Fruit fly (Drosophila melanogaster) whole organism, embryonic: ENCODE data around the gene CG18269.

Source experiments
- B-H1 ChIP-seq: fragments of 200-800 bp; sonication (Bioruptor generic); IDR thresholded peaks from 3 replicates; pipeline ENCODE4 v1.3.6; 2022; ENCODE audit warnings: missing biosample characterization, missing genetic modification characterization
- CG10267 ChIP-seq: fragments of 200-800 bp; sonication (Bioruptor generic); optimal IDR thresholded peaks from 2 replicates; lab custom pipeline; 2018; ENCODE audit warnings: missing biosample characterization, mild to moderate bottlenecking, missing genetic modification characterization, moderate library complexity
- CG10462 ChIP-seq: fragments of 200-800 bp; sonication (Bioruptor generic); optimal IDR thresholded peaks from 2 replicates; lab custom pipeline; 2016; ENCODE audit warnings: missing biosample characterization, missing genetic modification characterization
- CG11504 ChIP-seq: fragments of 200-800 bp; sonication (Bioruptor generic); optimal IDR thresholded peaks from 3 replicates; lab custom pipeline; 2019; ENCODE audit warnings: missing biosample characterization, mild to moderate bottlenecking, missing genetic modification characterization, moderate library complexity
- CG11723 ChIP-seq: fragments of 200-800 bp; sonication (Bioruptor generic); optimal IDR thresholded peaks from 2 replicates; lab custom pipeline; 2017; ENCODE audit warnings: missing biosample characterization, mild to moderate bottlenecking, missing genetic modification characterization
- CG12299 ChIP-seq: fragments of 200-800 bp; sonication (Bioruptor generic); optimal IDR thresholded peaks from 2 replicates; lab custom pipeline; 2018; ENCODE audit warnings: missing biosample characterization, mild to moderate bottlenecking, missing genetic modification characterization
- CG13287 ChIP-seq: fragments of 200-800 bp; sonication (Bioruptor generic); IDR thresholded peaks from 2 replicates; pipeline ENCODE4 v1.3.6; 2022; ENCODE audit warnings: missing biosample characterization, missing genetic modification characterization; ENCODE audit not compliant: partially characterized antibody
- CG13424 ChIP-seq: fragments of 200-800 bp; sonication (Bioruptor generic); optimal IDR thresholded peaks from 2 replicates; lab custom pipeline; 2019; ENCODE audit warnings: missing biosample characterization, mild to moderate bottlenecking, missing genetic modification characterization, moderate library complexity
- CG13894 ChIP-seq: fragments of 200-800 bp; sonication (Bioruptor generic); optimal IDR thresholded peaks from 3 replicates; lab custom pipeline; 2018; ENCODE audit warnings: missing biosample characterization, mild to moderate bottlenecking, missing genetic modification characterization, moderate library complexity
- CG14050 ChIP-seq: fragments of 200-800 bp; sonication (Bioruptor generic); IDR thresholded peaks from 3 replicates; pipeline ENCODE4 v1.3.6; 2022; ENCODE audit warnings: missing biosample characterization, missing genetic modification characterization
- CG16813 ChIP-seq: fragments of 200-800 bp; sonication (Bioruptor generic); IDR thresholded peaks from 3 replicates; pipeline ENCODE4 v1.3.6; 2022; ENCODE audit warnings: missing biosample characterization, missing genetic modification characterization; ENCODE audit not compliant: partially characterized antibody
- CG16815 ChIP-seq: fragments of 200-800 bp; sonication (Bioruptor generic); optimal IDR thresholded peaks from 3 replicates; lab custom pipeline; 2017; ENCODE audit warnings: missing biosample characterization, mild to moderate bottlenecking, missing genetic modification characterization
- CG18262 ChIP-seq: fragments of 200-800 bp; optimal IDR thresholded peaks from 3 replicates; lab custom pipeline; 2019; ENCODE audit warnings: missing biosample characterization, mild to moderate bottlenecking, missing genetic modification characterization, moderate library complexity
- CG3281 ChIP-seq: fragments of 200-800 bp; sonication (Bioruptor generic); optimal IDR thresholded peaks from 3 replicates; lab custom pipeline; 2017; ENCODE audit warnings: missing biosample characterization, mild to moderate bottlenecking, missing genetic modification characterization
- CG6654 ChIP-seq: fragments of 200-800 bp; sonication (Bioruptor generic); optimal IDR thresholded peaks from 2 replicates; lab custom pipeline; 2017; ENCODE audit warnings: missing biosample characterization, mild to moderate bottlenecking, missing genetic modification characterization
- CG6683 ChIP-seq: fragments of 200-800 bp; sonication (Bioruptor generic); optimal IDR thresholded peaks from 2 replicates; lab custom pipeline; 2017; ENCODE audit warnings: missing biosample characterization, mild to moderate bottlenecking, missing genetic modification characterization, missing genetic modification reagents
- CG7372 ChIP-seq: fragments of 200-800 bp; sonication (Bioruptor generic); IDR thresholded peaks from 2 replicates; pipeline ENCODE4 v1.3.6; 2022; ENCODE audit warnings: missing biosample characterization, missing genetic modification characterization
- CHES-1-like ChIP-seq: fragments of 200-800 bp; sonication (Bioruptor generic); optimal IDR thresholded peaks from 2 replicates; lab custom pipeline; 2016; ENCODE audit warnings: missing biosample characterization, missing genetic modification characterization
- Dad ChIP-seq: fragments of 200-800 bp; sonication (Bioruptor generic); optimal IDR thresholded peaks from 3 replicates; lab custom pipeline; 2016; ENCODE audit warnings: missing biosample characterization, missing genetic modification characterization
- Dip2 ChIP-seq: fragments of 200-800 bp; sonication (Bioruptor generic); IDR thresholded peaks from 2 replicates; pipeline ENCODE4 v1.3.6; 2022; ENCODE audit warnings: missing biosample characterization, missing genetic modification characterization
- Dll ChIP-seq: fragments of 200-800 bp; sonication (Bioruptor generic); IDR thresholded peaks from 4 replicates; pipeline ENCODE4 v1.3.6; 2022; ENCODE audit warnings: missing biosample characterization, missing genetic modification characterization; ENCODE audit not compliant: partially characterized antibody
- GATAe ChIP-seq: fragments of 200-800 bp; sonication (Bioruptor generic); conservative IDR thresholded peaks from 2 replicates; pipeline ENCODE4 v1.3.6; 2022; ENCODE audit warnings: missing biosample characterization, missing genetic modification characterization
- MESR4 ChIP-seq: fragments of 200-800 bp; sonication (Bioruptor generic); optimal IDR thresholded peaks from 2 replicates; lab custom pipeline; 2018; ENCODE audit warnings: missing biosample characterization, mild to moderate bottlenecking, missing genetic modification characterization, moderate library complexity
- Myb ChIP-seq: fragments of 200-800 bp; sonication (Bioruptor generic); optimal IDR thresholded peaks from 2 replicates; lab custom pipeline; 2016; ENCODE audit warnings: missing biosample characterization, missing genetic modification characterization
- NfI ChIP-seq: fragments of 200-800 bp; sonication (Bioruptor generic); optimal IDR thresholded peaks from 3 replicates; lab custom pipeline; 2018; ENCODE audit warnings: missing biosample characterization, mild to moderate bottlenecking, missing genetic modification characterization, moderate library complexity
- Opbp ChIP-seq: fragments of 200-800 bp; sonication (Bioruptor generic); IDR thresholded peaks from 3 replicates; pipeline ENCODE4 v1.3.6; 2022; ENCODE audit warnings: missing biosample characterization, missing genetic modification characterization; ENCODE audit not compliant: partially characterized antibody
- Poxn ChIP-seq: fragments of 200-800 bp; sonication (Bioruptor generic); IDR thresholded peaks from 2 replicates; pipeline ENCODE4 v1.3.6; 2022; ENCODE audit warnings: missing biosample characterization, missing genetic modification characterization
- Six4 ChIP-seq: fragments of 200-800 bp; sonication (Bioruptor generic); optimal IDR thresholded peaks from 2 replicates; lab custom pipeline; 2016; ENCODE audit warnings: missing biosample characterization, missing genetic modification characterization
- Sry-β ChIP-seq: fragments of 200-800 bp; sonication (Bioruptor generic); optimal IDR thresholded peaks from 2 replicates; lab custom pipeline; 2018; ENCODE audit warnings: missing biosample characterization, mild to moderate bottlenecking, missing genetic modification characterization, moderate library complexity
- amos ChIP-seq: fragments of 200-800 bp; sonication (Bioruptor generic); IDR thresholded peaks from 2 replicates; pipeline ENCODE4 v1.3.6; 2022; ENCODE audit warnings: missing biosample characterization, missing genetic modification characterization; ENCODE audit not compliant: partially characterized antibody
- chif ChIP-seq, 2 experiments: fragments of 200-800 bp; sonication (Bioruptor generic); optimal IDR thresholded peaks; 3 replicates each; lab custom pipeline; 2016; ENCODE audit warnings: missing biosample characterization in 2 of 2, missing genetic modification characterization in 2 of 2
- dm ChIP-seq: fragments of 200-800 bp; sonication (Bioruptor generic); optimal IDR thresholded peaks from 3 replicates; lab custom pipeline; 2016; ENCODE audit warnings: missing biosample characterization, missing genetic modification characterization
- dmrt11E ChIP-seq: fragments of 200-800 bp; sonication (Bioruptor generic); optimal IDR thresholded peaks from 3 replicates; lab custom pipeline; 2018; ENCODE audit warnings: missing biosample characterization, mild to moderate bottlenecking, missing genetic modification characterization, moderate library complexity
- dysf ChIP-seq: fragments of 200-800 bp; sonication (Bioruptor generic); IDR thresholded peaks from 3 replicates; pipeline ENCODE4 v1.3.6; 2022; ENCODE audit warnings: missing biosample characterization, missing genetic modification characterization
- exex ChIP-seq: fragments of 200-800 bp; sonication (Bioruptor generic); optimal IDR thresholded peaks from 4 replicates; lab custom pipeline; 2018; ENCODE audit warnings: missing biosample characterization, mild to moderate bottlenecking, missing genetic modification characterization, moderate library complexity
- fd96Cb ChIP-seq: fragments of 200-800 bp; sonication (Bioruptor generic); optimal IDR thresholded peaks from 2 replicates; lab custom pipeline; 2018; ENCODE audit warnings: missing biosample characterization, mild to moderate bottlenecking, missing genetic modification characterization, moderate library complexity
- grau ChIP-seq: fragments of 200-800 bp; optimal IDR thresholded peaks from 3 replicates; lab custom pipeline; 2019; ENCODE audit warnings: missing biosample characterization, mild to moderate bottlenecking, missing genetic modification characterization, moderate library complexity
- ken ChIP-seq: fragments of 200-800 bp; sonication (Bioruptor generic); IDR thresholded peaks from 3 replicates; pipeline ENCODE4 v1.3.6; 2022; ENCODE audit warnings: missing biosample characterization, missing genetic modification characterization
- knrl ChIP-seq: fragments of 200-800 bp; sonication (Bioruptor generic); IDR thresholded peaks from 3 replicates; pipeline ENCODE4 v1.3.6; 2022; ENCODE audit warnings: missing biosample characterization, missing genetic modification characterization; ENCODE audit not compliant: partially characterized antibody
- pan ChIP-seq, 4 experiments: fragments of >200 bp in 3 of 4; fragments of 200-800 bp in 1 of 4; sonication (Bioruptor generic) in 1 of 4; optimal IDR thresholded peaks in 3 of 4; IDR thresholded peaks in 1 of 4; 2 replicates each; pipeline versions ENCODE4 v1.3.6 to Lab custom; 2017 to 2022; ENCODE audit warnings: missing biosample characterization in 2 of 4, missing genetic modification characterization in 2 of 4, mixed read lengths in 1 of 4
- pnt ChIP-seq: fragments of 200-800 bp; sonication (Bioruptor generic); optimal IDR thresholded peaks from 3 replicates; lab custom pipeline; 2016; ENCODE audit warnings: missing biosample characterization, missing genetic modification characterization
- slbo ChIP-seq: fragments of 200-800 bp; sonication (Bioruptor generic); IDR thresholded peaks from 2 replicates; pipeline ENCODE4 v1.3.6; 2022; ENCODE audit warnings: missing biosample characterization, missing genetic modification characterization
- stc ChIP-seq: fragments of 200-800 bp; sonication (Bioruptor generic); IDR thresholded peaks from 2 replicates; pipeline ENCODE4 v1.3.6; 2022; ENCODE audit warnings: missing biosample characterization, missing genetic modification characterization
- stwl ChIP-seq: fragments of 200-800 bp; sonication (Bioruptor generic); optimal IDR thresholded peaks from 3 replicates; lab custom pipeline; 2018; ENCODE audit warnings: missing biosample characterization, mild to moderate bottlenecking, missing genetic modification characterization, moderate library complexity
- twi ChIP-seq: fragments of 200-800 bp; optimal IDR thresholded peaks from 2 replicates; lab custom pipeline; 2019; ENCODE audit warnings: missing biosample characterization, mild to moderate bottlenecking, missing genetic modification characterization, moderate library complexity
- vnd ChIP-seq: fragments of 200-800 bp; sonication (Bioruptor generic); IDR thresholded peaks from 3 replicates; pipeline ENCODE4 v1.3.6; 2022; ENCODE audit warnings: missing biosample characterization, missing genetic modification characterization; ENCODE audit not compliant: partially characterized antibody
- wdn ChIP-seq: fragments of 200-800 bp; sonication (Bioruptor generic); IDR thresholded peaks from 2 replicates; pipeline ENCODE4 v1.3.6; 2022; ENCODE audit warnings: missing biosample characterization, missing genetic modification characterization
- yki ChIP-seq: fragments of >200 bp; optimal IDR thresholded peaks from 3 replicates; lab custom pipeline; 2018

Gene CG18269

dm6 chr2L:5523848-5524473 is 27.7 kb upstream of the CG18269 start, which contains the start of the genes Vps52 and Elp4 (continued):
- peak; percentile 29 for TF ChIP-seq CG6654 (GFP tag; lab: Kevin White, UChicago)
- TF ChIP-seq CG12299 (tag; lab: Kevin White, UChicago), result peak; percentile 60
- TF ChIP-seq grau (tag; lab: Kevin White, UChicago), result peak; percentile 82
- TF ChIP-seq Dad (GFP tag; lab: Kevin White, UChicago), result peak; percentile 10
- no peak for TF ChIP-seq Poxn (GFP tag; lab: Robert Waterston, UW)
- TF ChIP-seq Dll (GFP tag; lab: Robert Waterston, UW), result peak; percentile 81
- TF ChIP-seq dm (GFP tag; lab: Kevin White, UChicago), result peak; percentile 43
- TF ChIP-seq CG13287 (GFP tag; lab: Robert Waterston, UW), result peak; percentile 72
- TF ChIP-seq MESR4 (GFP tag; lab: Kevin White, UChicago), result peak; percentile 24
- TF ChIP-seq amos, result peak; percentile 76
- peak; percentile 73 for TF ChIP-seq CG16813 (GFP tag; lab: Robert Waterston, UW)
- peak; percentile 74 for TF ChIP-seq slbo (GFP tag; lab: Robert Waterston, UW)
- peak; percentile 83 for TF ChIP-seq Opbp (GFP tag; lab: Robert Waterston, UW)
- TF ChIP-seq Six4, result peak; percentile 77
- peak; percentile 78 for TF ChIP-seq dysf (GFP tag; lab: Robert Waterston, UW)
- no peak for TF ChIP-seq CG11504
- TF ChIP-seq CG3281 (GFP tag; lab: Kevin White, UChicago), result peak; percentile 78
- TF ChIP-seq fd96Cb (tag; lab: Kevin White, UChicago), result peak; percentile 73
- 0 out of 3 replicates have a peak, but pooled peaks have one; percentile 46 for TF ChIP-seq B-H1
- TF ChIP-seq CG13894 (tag; lab: Kevin White, UChicago), result peak; percentile 78
- TF ChIP-seq CG16815 (GFP tag; lab: Kevin White, UChicago), result peak; percentile 60
- no peak for TF ChIP-seq Dip2
- TF ChIP-seq CG10267, result peak; percentile 75
- peak; percentile 20 for TF ChIP-seq pnt (GFP tag; lab: Kevin White, UChicago)
- TF ChIP-seq CG14050, result peak; percentile 27; the same call in 2 of the 3 replicates
- peak; percentile 81 for TF ChIP-seq CG18262 (tag; lab: Kevin White, UChicago)
- peak; percentile 83 for TF ChIP-seq CG13424 (tag; lab: Kevin White, UChicago)
- peak; percentile 52 for TF ChIP-seq exex
- TF ChIP-seq vnd (GFP tag; lab: Robert Waterston, UW), result peak; percentile 78
- TF ChIP-seq pan (optimal IDR thresholded peaks at IDR 0.05; lab: Kevin White, UChicago), result no peak
- TF ChIP-seq pan (GFP tag; optimal IDR thresholded peaks at IDR 0.05 in 1 of 2, IDR thresholded peaks at IDR 0.05 in 1 of 2), result peak in 1 of 2 experiments; percentile 76
- peak; percentile 12 for TF ChIP-seq Myb (GFP tag; lab: Kevin White, UChicago)
- peak; percentile 64 for TF ChIP-seq NfI (GFP tag; lab: Kevin White, UChicago)
- peak; percentile 54 for TF ChIP-seq CG6683 (GFP tag; lab: Kevin White, UChicago)
- peak; percentile 64 for TF ChIP-seq twi (tag; lab: Kevin White, UChicago)
- peak; percentile 44 for TF ChIP-seq CHES-1-like (GFP tag; lab: Kevin White, UChicago)
- peak; percentile 72 for TF ChIP-seq knrl (GFP tag; lab: Robert Waterston, UW)
- TF ChIP-seq wdn, result peak; percentile 63
- peak; percentile 56; the same call in 1 of the 3 replicates for TF ChIP-seq ken (GFP tag; lab: Robert Waterston, UW)
- peak; percentile 73 for TF ChIP-seq CG7372 (GFP tag; lab: Robert Waterston, UW)
- peak; percentile 8 for TF ChIP-seq CG10462 (GFP tag; lab: Kevin White, UChicago)
- TF ChIP-seq stc, result peak; percentile 57
- peak; percentile 43 to 57 for TF ChIP-seq chif (GFP tag; optimal IDR thresholded peaks at IDR 0.05; lab: Kevin White, UChicago)
- TF ChIP-seq dmrt11E (tag; lab: Kevin White, UChicago), result peak; percentile 78
- TF ChIP-seq yki, result no peak
- TF ChIP-seq CG11723 (GFP tag; lab: Kevin White, UChicago), result no peak
- TF ChIP-seq GATAe (GFP tag; lab: Robert Waterston, UW), result no peak
- TF ChIP-seq Sry-β (GFP tag; lab: Kevin White, UChicago), result peak; percentile 79
- TF ChIP-seq stwl, result peak; percentile 36
